Fruit fly (Drosophila melanogaster) whole organism, adult: ENCODE results near the gene NT1.

Source experiments
- CG11617 ChIP-seq: fragments of 200-800 bp; sonication (Bioruptor generic); optimal IDR thresholded peaks from 2 replicates; lab custom pipeline; 2017; ENCODE audit warnings: mild to moderate bottlenecking, missing biosample characterization, missing genetic modification reagents, missing genetic modification characterization
- CG12768 ChIP-seq: fragments of 200-800 bp; sonication (Bioruptor generic); optimal IDR thresholded peaks from 2 replicates; lab custom pipeline; 2017; ENCODE audit warnings: missing biosample characterization, missing genetic modification characterization, mild to moderate bottlenecking, moderate library complexity, missing genetic modification reagents
- CG14711 ChIP-seq: fragments of 200-800 bp; sonication (Bioruptor generic); optimal IDR thresholded peaks from 2 replicates; lab custom pipeline; 2018; ENCODE audit warnings: missing biosample characterization, mild to moderate bottlenecking, missing genetic modification characterization, moderate library complexity
- CG1620 ChIP-seq: fragments of 200-800 bp; sonication (Bioruptor generic); optimal IDR thresholded peaks from 2 replicates; lab custom pipeline; 2016; ENCODE audit warnings: missing biosample characterization, missing genetic modification characterization
- CG33017 ChIP-seq: fragments of 200-800 bp; sonication (Bioruptor generic); optimal IDR thresholded peaks from 2 replicates; lab custom pipeline; 2018; ENCODE audit warnings: missing biosample characterization, mild to moderate bottlenecking, missing genetic modification characterization, moderate library complexity
- CG7101 ChIP-seq: fragments of 200-800 bp; sonication (Bioruptor generic); optimal IDR thresholded peaks from 2 replicates; lab custom pipeline; 2018; ENCODE audit warnings: missing biosample characterization, mild to moderate bottlenecking, missing genetic modification characterization, moderate library complexity
- Hr96 ChIP-seq: fragments of 200-800 bp; sonication (Bioruptor generic); optimal IDR thresholded peaks from 2 replicates; lab custom pipeline; 2016; ENCODE audit warnings: missing biosample characterization, missing genetic modification characterization
- bab1 ChIP-seq: fragments of 200-800 bp; sonication (Bioruptor generic); optimal IDR thresholded peaks from 3 replicates; lab custom pipeline; 2019; ENCODE audit warnings: missing biosample characterization, mild to moderate bottlenecking, missing genetic modification characterization, moderate library complexity
- cnc ChIP-seq, 2 experiments: fragments of >200 bp; optimal IDR thresholded peaks; 2 replicates each; lab custom pipeline; 2017
- kay ChIP-seq: fragments of 200-800 bp; sonication (Bioruptor generic); peaks from one replicate; lab custom pipeline; 2016; ENCODE audit warnings: missing biosample characterization, missing genetic modification characterization, borderline replicate concordance
- tj ChIP-seq: fragments of 200-800 bp; sonication (Bioruptor generic); optimal IDR thresholded peaks from 3 replicates; lab custom pipeline; 2017; ENCODE audit warnings: missing biosample characterization, mild to moderate bottlenecking, missing genetic modification characterization, moderate library complexity
- toe ChIP-seq: fragments of 200-800 bp; sonication (Bioruptor generic); optimal IDR thresholded peaks from 2 replicates; lab custom pipeline; 2016; ENCODE audit warnings: missing biosample characterization, missing genetic modification characterization

DNA sequence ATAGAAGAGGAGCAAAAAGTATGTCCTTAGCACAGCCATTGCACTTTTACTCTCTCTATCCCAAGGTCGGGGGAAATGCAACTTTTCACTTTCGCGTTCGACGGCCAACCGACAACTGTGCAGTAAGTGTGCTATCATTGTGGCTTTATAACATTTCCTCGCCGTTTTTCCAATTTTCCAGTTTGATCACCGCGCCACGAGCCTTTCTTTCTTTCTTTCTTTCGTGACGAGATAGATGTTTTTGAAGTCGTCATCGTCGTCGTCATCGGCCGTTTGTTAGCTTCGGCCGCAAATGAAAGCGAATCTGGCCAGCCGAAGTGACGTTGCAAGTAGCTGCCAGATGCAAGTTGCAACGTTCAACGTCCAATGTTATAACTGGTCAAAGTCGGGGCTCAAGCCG, 7.8 kb downstream of the NT1 start, which contains the start of gene CG13720:
- TF ChIP-seq toe (no peak), Hr96 (GFP tag; lab: Kevin White, UChicago) (no peak), bab1 (no peak), CG1620 (GFP tag; lab: Kevin White, UChicago) (no peak), kay (GFP tag; lab: Kevin White, UChicago) (no peak), tj (GFP tag; lab: Kevin White, UChicago) (no peak), CG12768 (GFP tag; lab: Kevin White, UChicago) (no peak), CG11617 (GFP tag; lab: Kevin White, UChicago) (no peak), cnc (optimal IDR thresholded peaks at IDR 0.05; lab: Kevin White, UChicago) (no peak), CG33017 (tag; lab: Kevin White, UChicago) (no peak), CG14711 (tag; lab: Kevin White, UChicago) (no peak), CG7101 (tag; lab: Kevin White, UChicago) (no peak)
